Fruit fly (Drosophila melanogaster) whole organism, wandering third instar larva: Measurements from ENCODE around the gene CG42635.

Experiments used
- GATAd ChIP-seq: sonication (Bioruptor generic); optimal IDR thresholded peaks from 2 replicates; lab custom pipeline; 2016; ENCODE audit warnings: missing biosample characterization, missing genetic modification characterization
- HLH106 ChIP-seq: fragments of 200-800 bp; optimal IDR thresholded peaks from 3 replicates; lab custom pipeline; 2019; ENCODE audit warnings: missing biosample characterization, mild to moderate bottlenecking, missing genetic modification characterization, moderate library complexity
- Mio ChIP-seq: sonication (Bioruptor generic); optimal IDR thresholded peaks from 2 replicates; lab custom pipeline; 2016; ENCODE audit warnings: missing biosample characterization, missing genetic modification characterization
- sage ChIP-seq: fragments of 200-800 bp; sonication (Bioruptor generic); optimal IDR thresholded peaks from 2 replicates; lab custom pipeline; 2016; ENCODE audit warnings: missing biosample characterization, mild to moderate bottlenecking, missing genetic modification characterization
- usp ChIP-seq: fragments of >200 bp; optimal IDR thresholded peaks from 2 replicates; lab custom pipeline; 2017; ENCODE audit warnings: missing biosample characterization, missing genetic modification characterization

dm6 chr2L:18005481-18005880 lies 2.3 kb upstream of the CG42635 start:
- TF ChIP-seq HLH106 (tag; lab: Kevin White, UChicago) (no peak), Mio (GFP tag; lab: Kevin White, UChicago) (no peak), usp (no peak), GATAd (GFP tag; lab: Kevin White, UChicago) (no peak), sage (GFP tag; lab: Kevin White, UChicago) (no peak)
